Worm (Caenorhabditis elegans): ENCODE data around the gene ceh-92.
A peak's percentile ranks its signal among the peaks of the same experiment; 100 is the strongest.

Gene ceh-92

DNA sequence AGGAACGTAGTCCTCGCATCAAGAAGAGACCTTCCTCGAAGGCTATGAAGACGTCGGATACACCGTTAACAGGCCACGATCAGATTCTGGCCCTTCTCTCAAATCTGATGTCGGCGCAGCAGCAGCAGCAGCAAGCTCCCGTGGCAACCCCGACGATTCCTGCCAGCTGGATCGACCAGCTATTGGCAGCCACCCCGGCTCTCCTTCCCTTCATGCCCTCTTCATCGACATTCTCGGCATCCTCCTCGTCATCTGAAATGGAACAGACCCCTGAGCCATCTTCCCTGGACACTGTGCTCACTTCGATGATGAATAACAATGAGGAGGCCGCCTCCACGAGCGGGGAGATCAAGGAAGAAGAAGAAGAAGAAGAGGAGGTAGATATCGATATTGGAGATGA lies 19.8 kb upstream of the ceh-92 start:
- TF ChIP-seq cog-1 (tag; optimal IDR thresholded peaks at IDR 0.05) (no peak), ztf-23 (GFP tag; IDR thresholded peaks at IDR 0.05) (no peak)

DNA sequence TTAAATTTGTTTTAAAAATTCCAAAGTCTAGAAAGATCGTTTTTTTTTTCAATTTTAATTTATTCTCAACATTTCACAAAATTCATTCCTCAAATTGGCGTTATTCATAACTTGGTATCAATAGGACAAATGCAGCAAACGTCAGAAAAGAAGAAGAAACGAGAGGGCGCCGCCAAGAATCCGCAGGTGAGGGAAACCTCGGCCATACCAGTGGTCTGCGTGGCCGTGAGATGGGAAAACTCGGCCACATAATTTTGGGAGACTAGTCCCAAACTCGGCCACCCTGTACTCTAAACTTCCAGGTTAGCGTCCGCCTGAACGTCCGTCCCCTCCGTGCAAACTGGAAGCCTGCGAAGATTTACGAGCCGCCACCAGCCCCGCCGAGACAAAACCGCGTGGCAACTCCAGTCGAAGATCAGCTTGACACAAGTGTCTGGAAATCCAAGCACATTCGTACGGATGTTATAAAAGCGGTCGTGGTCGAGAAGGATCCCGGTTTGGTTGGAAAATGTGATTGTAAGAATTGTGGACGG lies 17.9 kb upstream of the ceh-92 start, which contains the start of gene Y66D12A.11:
Gene Y66D12A.11, plus strand, starts transcription at position 51 of the 533 bp plus-strand sequence.
- TF ChIP-seq tab-1 (GFP tag; IDR thresholded peaks at IDR 0.05) (0 out of 2 replicates have a peak, but pooled peaks have one; percentile 55), flt-1 (GFP tag; IDR thresholded peaks at IDR 0.05) (no peak)

DNA sequence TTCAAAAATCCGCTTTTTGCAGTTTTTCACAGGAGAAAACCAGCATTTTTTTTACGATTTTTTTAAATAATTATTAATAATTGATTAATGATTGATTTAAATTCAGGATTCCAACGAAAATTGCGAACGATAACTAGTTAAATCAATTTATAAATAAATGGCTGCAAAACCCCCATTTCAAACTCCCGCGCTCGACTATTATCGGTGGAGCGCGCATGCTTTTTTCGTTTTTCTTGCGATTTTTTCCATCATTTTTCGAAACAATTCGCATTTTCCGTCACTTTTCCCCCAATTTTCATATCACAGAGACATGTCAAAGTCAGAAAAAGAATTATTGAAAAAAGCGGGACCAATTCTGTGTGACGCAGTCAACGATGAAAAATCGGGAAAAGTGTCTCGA lies 15.8 kb upstream of the ceh-92 start, which contains the start of gene Y66D12A.10:
Gene Y66D12A.10, plus strand, starts transcription at position 273 of the 400 bp plus-strand sequence.
- TF ChIP-seq ztf-29 (GFP tag; IDR thresholded peaks at IDR 0.05): no peak
- TF ChIP-seq ztf-23 (GFP tag; IDR thresholded peaks at IDR 0.05): no peak
- TF ChIP-seq med-1 (GFP tag; optimal IDR thresholded peaks at IDR 0.05; ENCODE audit: insufficient read depth): no peak

DNA sequence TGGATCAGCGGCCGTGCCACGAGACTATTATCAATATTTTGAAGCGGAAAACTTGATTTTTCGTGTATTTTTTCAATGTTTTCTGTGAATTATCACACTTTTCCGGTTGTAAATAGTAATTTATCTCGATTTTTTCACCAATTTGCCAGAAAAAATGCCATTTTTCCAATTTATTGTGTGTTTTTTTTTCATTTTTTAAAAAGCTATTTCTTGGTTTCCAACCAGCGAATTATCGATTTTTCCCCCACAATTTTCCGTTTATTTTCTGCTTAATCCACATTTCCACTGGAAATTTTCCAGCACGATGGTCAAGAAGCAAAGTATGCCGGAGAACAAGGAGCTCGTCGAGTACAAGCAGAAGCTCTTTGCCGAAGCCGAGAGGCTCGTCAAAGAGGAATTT lies 13.6 kb upstream of the ceh-92 start, which contains the start of gene psme-3:
Gene psme-3, plus strand, starts transcription at position 301 of the 400 bp plus-strand sequence.
- TF ChIP-seq T22C8.4 (GFP tag; IDR thresholded peaks at IDR 0.05) (no peak), cog-1 (tag; optimal IDR thresholded peaks at IDR 0.05) (no peak), ref-1 (GFP tag; conservative IDR thresholded peaks at IDR 0.05) (no peak), tab-1 (GFP tag; IDR thresholded peaks at IDR 0.05) (no peak)

DNA sequence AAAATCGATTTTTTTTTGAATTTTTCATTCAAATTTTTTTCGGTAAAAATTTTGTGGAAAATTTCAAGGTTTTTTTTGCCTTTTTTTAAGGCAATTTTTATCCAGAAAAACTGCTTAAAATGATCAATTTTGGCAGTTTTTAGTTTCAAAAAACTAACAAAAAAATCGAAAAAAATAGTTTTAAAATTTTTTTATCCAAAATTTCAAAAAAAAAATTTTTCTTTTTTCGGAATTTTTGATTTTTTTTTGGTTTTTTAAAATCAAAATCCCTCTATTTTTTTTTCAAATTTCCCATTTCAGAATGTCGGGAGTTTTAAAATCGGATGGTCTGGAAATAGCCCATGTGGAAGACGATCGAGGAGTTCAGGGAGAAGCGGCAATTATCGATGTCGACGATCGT lies 7.5 kb upstream of the ceh-92 start, which contains the start of gene Y66D12A.8:
Gene Y66D12A.8, plus strand, starts transcription at position 301 of the 400 bp plus-strand sequence.
- TF ChIP-seq ref-1 (GFP tag; conservative IDR thresholded peaks at IDR 0.05) (no peak), cog-1 (tag; optimal IDR thresholded peaks at IDR 0.05) (no peak), tab-1 (GFP tag; IDR thresholded peaks at IDR 0.05) (no peak), T22C8.4 (GFP tag; IDR thresholded peaks at IDR 0.05) (no peak), flt-1 (GFP tag; IDR thresholded peaks at IDR 0.05) (no peak), med-1 (GFP tag; optimal IDR thresholded peaks at IDR 0.05; ENCODE audit: insufficient read depth) (no peak), ztf-29 (GFP tag; IDR thresholded peaks at IDR 0.05) (no peak), ztf-23 (GFP tag; IDR thresholded peaks at IDR 0.05) (no peak), klf-2 (GFP tag; conservative IDR thresholded peaks at IDR 0.05) (no peak)

DNA sequence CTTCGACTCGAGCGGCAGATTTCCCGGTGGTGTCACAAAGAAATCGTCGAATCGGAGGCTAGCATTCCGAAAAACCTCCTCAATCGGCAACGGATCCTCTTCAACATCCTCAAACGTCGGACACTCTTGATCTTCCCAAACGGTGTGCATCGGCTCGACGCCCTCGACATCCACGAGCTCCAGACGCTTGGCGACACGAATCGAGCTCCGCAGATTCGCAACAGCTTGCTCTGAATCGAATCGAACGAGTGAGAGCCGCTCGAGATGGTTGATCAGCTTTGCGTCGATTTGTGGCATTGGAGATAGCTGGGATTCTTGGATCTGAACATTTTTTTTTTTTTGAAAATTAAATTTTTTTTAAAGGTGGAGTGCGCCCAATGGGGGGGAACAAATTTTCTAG lies 2.0 kb upstream of the ceh-92 start:
- TF ChIP-seq klf-2 (GFP tag; conservative IDR thresholded peaks at IDR 0.05) (no peak), T22C8.4 (GFP tag; IDR thresholded peaks at IDR 0.05) (no peak), ztf-29 (GFP tag; IDR thresholded peaks at IDR 0.05) (no peak), ref-1 (GFP tag; conservative IDR thresholded peaks at IDR 0.05) (no peak), flt-1 (GFP tag; IDR thresholded peaks at IDR 0.05) (no peak), med-1 (GFP tag; optimal IDR thresholded peaks at IDR 0.05; ENCODE audit: insufficient read depth) (no peak), tab-1 (GFP tag; IDR thresholded peaks at IDR 0.05) (no peak)

DNA sequence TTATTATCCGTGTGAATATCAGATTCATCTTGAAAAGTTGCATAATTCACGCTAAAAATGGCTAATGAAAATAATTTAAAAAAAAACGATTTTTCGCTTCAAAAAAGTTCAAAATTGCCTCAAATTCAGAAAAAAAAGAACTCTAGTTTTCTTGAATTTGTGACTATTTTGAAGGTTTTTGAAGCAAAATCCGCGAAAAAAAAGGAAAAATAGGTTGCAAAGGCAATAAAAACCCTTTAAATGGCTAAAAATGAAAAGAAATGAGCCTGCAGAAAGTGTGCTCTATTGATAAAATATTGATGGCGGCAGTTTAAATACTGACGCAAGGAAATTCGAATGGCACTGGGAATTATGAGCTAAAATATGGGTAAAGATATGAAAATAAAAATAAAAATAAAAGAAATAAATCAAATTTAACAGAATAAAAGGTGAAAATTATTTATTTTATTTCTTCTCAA lies 943 bp upstream of the ceh-92 start, which contains the start of gene Y66D12A.7:
Gene Y66D12A.7, minus strand, starts transcription at position 51 of the 458 bp plus-strand sequence.
- TF ChIP-seq med-1 (GFP tag; optimal IDR thresholded peaks at IDR 0.05; ENCODE audit: insufficient read depth): no peak
- TF ChIP-seq ztf-29 (GFP tag; IDR thresholded peaks at IDR 0.05): no peak
- TF ChIP-seq T22C8.4 (GFP tag; IDR thresholded peaks at IDR 0.05): no peak
- no peak for TF ChIP-seq tab-1 (GFP tag; IDR thresholded peaks at IDR 0.05)
- no peak for TF ChIP-seq cog-1 (tag; optimal IDR thresholded peaks at IDR 0.05)
- TF ChIP-seq flt-1 (GFP tag; IDR thresholded peaks at IDR 0.05): no peak
- TF ChIP-seq klf-2 (GFP tag; conservative IDR thresholded peaks at IDR 0.05): no peak
- TF ChIP-seq ztf-23 (GFP tag; IDR thresholded peaks at IDR 0.05): no peak
- TF ChIP-seq ref-1 (GFP tag; conservative IDR thresholded peaks at IDR 0.05): no peak

DNA sequence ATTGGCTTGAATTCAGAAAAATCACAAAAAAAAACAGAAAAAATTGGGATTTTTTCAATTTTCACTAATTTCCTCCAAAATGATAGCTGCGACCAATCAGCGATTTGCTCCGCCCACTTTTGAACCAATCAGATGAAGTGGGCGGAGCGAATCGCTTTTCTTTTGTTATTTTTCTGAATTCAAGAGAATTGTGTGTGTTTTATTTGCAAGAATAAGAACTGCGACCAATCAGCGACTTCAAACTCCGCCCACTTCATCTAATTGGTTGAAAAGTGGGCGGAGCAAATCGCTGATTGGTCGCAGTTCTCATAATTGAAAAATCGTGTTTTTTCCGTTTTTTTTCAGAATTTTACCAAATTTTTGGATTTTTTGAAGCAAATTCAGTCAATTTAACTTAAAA lies 1.2 kb downstream of the ceh-92 start:
- TF ChIP-seq klf-2 (GFP tag; conservative IDR thresholded peaks at IDR 0.05) (no peak), ztf-29 (GFP tag; IDR thresholded peaks at IDR 0.05) (no peak), ztf-23 (GFP tag; IDR thresholded peaks at IDR 0.05) (no peak), cog-1 (tag; optimal IDR thresholded peaks at IDR 0.05) (no peak), ref-1 (GFP tag; conservative IDR thresholded peaks at IDR 0.05) (no peak), med-1 (GFP tag; optimal IDR thresholded peaks at IDR 0.05; ENCODE audit: insufficient read depth) (no peak), T22C8.4 (GFP tag; IDR thresholded peaks at IDR 0.05) (no peak), flt-1 (GFP tag; IDR thresholded peaks at IDR 0.05) (no peak), tab-1 (GFP tag; IDR thresholded peaks at IDR 0.05) (no peak)

DNA sequence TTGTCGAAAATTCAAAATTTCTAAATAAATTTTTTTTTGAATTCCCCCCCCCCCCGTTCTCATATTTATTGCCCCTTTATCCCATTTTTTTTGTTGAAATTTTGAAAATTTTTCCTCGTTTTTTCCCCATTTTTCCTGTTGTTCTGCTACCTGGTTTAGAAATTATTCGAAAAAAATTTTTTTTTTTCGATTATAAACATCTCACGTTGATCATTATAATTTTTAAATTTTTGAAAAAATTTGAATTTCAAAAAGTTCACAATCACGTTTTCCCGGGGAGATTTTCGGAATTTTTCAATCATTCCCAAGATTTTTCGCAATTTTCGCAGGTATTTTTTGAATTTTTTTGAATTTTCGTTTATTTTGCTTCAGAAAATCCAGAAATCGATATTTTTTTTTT lies 7.5 kb downstream of the ceh-92 start, which contains the start of gene Y66D12A.3:
Gene Y66D12A.3, plus strand, starts transcription at position 301 of the 400 bp plus-strand sequence.
- TF ChIP-seq cog-1 (tag; optimal IDR thresholded peaks at IDR 0.05): no peak
- no peak for TF ChIP-seq med-1 (GFP tag; optimal IDR thresholded peaks at IDR 0.05; ENCODE audit: insufficient read depth)
- no peak for TF ChIP-seq ztf-23 (GFP tag; IDR thresholded peaks at IDR 0.05)
- no peak for TF ChIP-seq ztf-29 (GFP tag; IDR thresholded peaks at IDR 0.05)
- no peak for TF ChIP-seq T22C8.4 (GFP tag; IDR thresholded peaks at IDR 0.05)
- no peak for TF ChIP-seq flt-1 (GFP tag; IDR thresholded peaks at IDR 0.05)
- TF ChIP-seq tab-1 (GFP tag; IDR thresholded peaks at IDR 0.05): no peak
- TF ChIP-seq klf-2 (GFP tag; conservative IDR thresholded peaks at IDR 0.05): no peak

DNA sequence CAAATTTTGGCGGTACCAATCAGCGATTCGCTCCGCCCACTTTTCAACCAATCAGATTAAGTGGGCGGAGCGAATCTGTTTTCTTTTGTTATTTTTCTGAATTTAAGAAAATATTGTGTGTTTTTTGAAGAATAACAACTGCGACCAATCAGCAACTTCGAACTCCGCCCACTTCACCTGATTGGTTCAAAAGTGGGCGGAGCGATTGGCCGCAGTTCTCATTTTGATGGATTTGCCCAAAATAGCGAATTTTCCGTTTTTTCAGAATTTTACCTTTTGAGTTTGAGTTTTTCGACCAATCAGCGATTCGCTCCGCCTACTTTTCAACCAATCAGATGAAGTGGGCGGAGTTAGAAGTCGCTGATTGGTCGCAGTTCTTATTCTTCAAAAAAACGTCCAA lies 7.9 kb downstream of the ceh-92 start:
- TF ChIP-seq ztf-29 (GFP tag; IDR thresholded peaks at IDR 0.05) (no peak), flt-1 (GFP tag; IDR thresholded peaks at IDR 0.05) (no peak), cog-1 (tag; optimal IDR thresholded peaks at IDR 0.05) (no peak), med-1 (GFP tag; optimal IDR thresholded peaks at IDR 0.05; ENCODE audit: insufficient read depth) (no peak), T22C8.4 (GFP tag; IDR thresholded peaks at IDR 0.05) (no peak), ref-1 (GFP tag; conservative IDR thresholded peaks at IDR 0.05) (no peak), ztf-23 (GFP tag; IDR thresholded peaks at IDR 0.05) (no peak)
